Worm (Caenorhabditis elegans): ENCODE data around the gene C35D10.10.

C35D10.10 gene

ce11 chrIII:4899728-4900127 is 38.1 kb upstream of the C35D10.10 start (continued):
- TF ChIP-seq nhr-237 (tag; optimal IDR thresholded peaks at IDR 0.05), result peak; percentile 95
- TF ChIP-seq lir-3 (tag; optimal IDR thresholded peaks at IDR 0.05; ENCODE audit: poor library complexity), result peak; percentile 98
- peak; percentile 94 to 95 for TF ChIP-seq lin-35 (GFP tag; optimal IDR thresholded peaks at IDR 0.05)
- TF ChIP-seq blmp-1 (tag; optimal IDR thresholded peaks at IDR 0.05), result peak; percentile 100
- TF ChIP-seq lin-15B (tag; optimal IDR thresholded peaks at IDR 0.05), result peak; percentile 94
- peak; percentile 95 for TF ChIP-seq hpl-2 (GFP tag; optimal IDR thresholded peaks at IDR 0.05)
- TF ChIP-seq unc-86 (tag; optimal IDR thresholded peaks at IDR 0.05), result peak; percentile 100
- peak; percentile 100 for TF ChIP-seq sup-37 (GFP tag; optimal IDR thresholded peaks at IDR 0.05)
- TF ChIP-seq nhr-84 (tag; optimal IDR thresholded peaks at IDR 0.05), result no peak
- peak; percentile 100 for TF ChIP-seq egl-13 (tag; optimal IDR thresholded peaks at IDR 0.05)

DNA sequence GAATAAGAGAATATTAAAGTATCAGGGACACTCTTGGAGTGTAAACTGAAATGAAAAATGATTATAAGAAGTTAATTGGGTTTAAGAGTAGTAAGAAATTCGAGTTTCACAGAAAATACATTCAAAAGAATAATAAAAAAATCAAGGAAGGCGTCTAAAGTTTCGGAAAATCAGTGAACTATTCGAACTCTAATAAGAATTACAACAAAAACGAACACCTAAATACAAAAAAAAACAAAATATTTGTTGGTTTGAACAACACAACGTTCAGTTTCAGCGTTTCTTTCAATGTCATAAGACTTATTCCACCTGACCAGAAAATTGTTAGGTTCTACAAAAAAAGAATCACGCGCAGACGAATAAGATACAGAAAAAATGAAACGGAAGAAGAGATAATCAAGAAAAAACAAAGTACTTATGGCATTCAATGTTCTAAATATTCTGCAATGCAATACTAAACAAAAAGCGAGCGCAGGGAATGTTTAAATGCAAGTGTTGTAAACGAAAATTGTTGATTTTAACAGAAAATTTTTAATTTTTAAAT is 37.5 kb upstream of the C35D10.10 start, which contains the start of gene nhl-2:
Gene nhl-2, minus strand, starts transcription at position 51 of the 544 bp plus-strand sequence.
- TF ChIP-seq nhr-47 (tag; optimal IDR thresholded peaks at IDR 0.05) (no peak), nhr-85 (tag) (peak; percentile 41), ztf-4 (tag; optimal IDR thresholded peaks at IDR 0.05) (no peak), dsc-1 (tag; optimal IDR thresholded peaks at IDR 0.05) (no peak), irx-1 (tag; optimal IDR thresholded peaks at IDR 0.05) (no peak), ceh-90 (tag; optimal IDR thresholded peaks at IDR 0.05) (no peak), efl-1 (optimal IDR thresholded peaks at IDR 0.05) (no peak), efl-1 (GFP tag; optimal IDR thresholded peaks at IDR 0.05 in 1 of 2) (peak in 1 of 2 experiments; percentile 84), unc-98 (GFP tag; IDR thresholded peaks at IDR 0.05) (no peak), lin-35 (GFP tag; optimal IDR thresholded peaks at IDR 0.05) (peak in 1 of 2 experiments; percentile 5), C16A3.4 (tag; optimal IDR thresholded peaks at IDR 0.05) (no peak), alr-1 (tag; optimal IDR thresholded peaks at IDR 0.05; ENCODE audit: borderline replicate concordance) (no peak)

ce11 chrIII:4895313-4895712 is 33.7 kb upstream of the C35D10.10 start:
- TF ChIP-seq ces-1 (GFP tag; optimal IDR thresholded peaks at IDR 0.05) (no peak), aly-2 (tag; optimal IDR thresholded peaks at IDR 0.05) (peak; percentile 33), lin-35 (GFP tag; optimal IDR thresholded peaks at IDR 0.05) (no peak), fkh-8 (tag; optimal IDR thresholded peaks at IDR 0.05) (no peak), elt-2 (tag; optimal IDR thresholded peaks at IDR 0.05) (no peak), tlp-1 (tag; optimal IDR thresholded peaks at IDR 0.05) (no peak), efl-1 (optimal IDR thresholded peaks at IDR 0.05) (no peak), efl-1 (GFP tag; optimal IDR thresholded peaks at IDR 0.05 in 1 of 2) (peak in 1 of 2 experiments; percentile 83)

ce11 chrIII:4893540-4893939 is 31.9 kb upstream of the C35D10.10 start, which contains the start of gene F26F4.6:
Gene F26F4.6 (minus strand): TSS chrIII:4893640.
- TF ChIP-seq vab-15 (tag; optimal IDR thresholded peaks at IDR 0.05) (no peak), snu-23 (GFP tag; optimal IDR thresholded peaks at IDR 0.05) (no peak), tlp-1 (tag; optimal IDR thresholded peaks at IDR 0.05) (no peak), lin-35 (GFP tag; optimal IDR thresholded peaks at IDR 0.05) (peak in 1 of 2 experiments; percentile 15), alr-1 (tag; optimal IDR thresholded peaks at IDR 0.05; ENCODE audit: borderline replicate concordance) (no peak), zip-4 (GFP tag; optimal IDR thresholded peaks at IDR 0.05) (no peak), zag-1 (tag; optimal IDR thresholded peaks at IDR 0.05) (no peak), ceh-90 (tag; optimal IDR thresholded peaks at IDR 0.05) (no peak), aly-2 (tag; optimal IDR thresholded peaks at IDR 0.05) (peak; percentile 18), unc-62 (GFP tag; optimal IDR thresholded peaks at IDR 0.05) (no peak)

DNA sequence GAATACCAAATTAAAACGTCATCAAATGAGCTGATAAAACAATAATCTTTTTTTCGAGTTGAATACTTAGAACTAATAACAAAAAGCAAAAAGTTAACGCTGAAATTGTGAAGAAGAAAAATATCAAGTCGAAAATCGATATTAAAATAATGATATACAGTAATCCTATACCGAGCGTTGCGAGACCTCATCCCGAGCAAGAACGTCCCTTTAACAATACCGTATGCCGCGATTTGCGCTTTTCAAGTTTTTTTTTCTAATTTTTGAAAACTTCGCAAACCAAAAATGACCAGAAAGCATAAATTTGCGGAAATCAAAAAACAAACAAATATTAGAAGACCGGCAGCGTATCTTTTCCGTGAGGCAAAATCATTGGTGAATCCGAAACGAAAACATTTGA is 29.4 kb upstream of the C35D10.10 start, which contains the start of gene F26F4.5:
Gene F26F4.5, minus strand, starts transcription at position 256 of the 400 bp plus-strand sequence.
- no peak for TF ChIP-seq nhr-71 (tag; optimal IDR thresholded peaks at IDR 0.05)
- TF ChIP-seq snpc-4 (tag; optimal IDR thresholded peaks at IDR 0.05), result no peak
- no peak for TF ChIP-seq ztf-11 (tag; optimal IDR thresholded peaks at IDR 0.05)
- TF ChIP-seq ceh-88 (GFP tag; IDR thresholded peaks at IDR 0.05), result no peak
- no peak for TF ChIP-seq nhr-28 (tag; optimal IDR thresholded peaks at IDR 0.05)
- TF ChIP-seq pag-3 (tag; optimal IDR thresholded peaks at IDR 0.05; ENCODE audit: borderline replicate concordance, insufficient read depth), result no peak
- TF ChIP-seq isw-1 (GFP tag; IDR thresholded peaks at IDR 0.05), result no peak
- TF ChIP-seq lin-15B (tag; optimal IDR thresholded peaks at IDR 0.05), result no peak
- TF ChIP-seq zag-1 (tag; optimal IDR thresholded peaks at IDR 0.05), result no peak
- no peak for TF ChIP-seq nhr-237 (tag; optimal IDR thresholded peaks at IDR 0.05)
- no peak for TF ChIP-seq nhr-20 (tag; optimal IDR thresholded peaks at IDR 0.05)
- no peak for TF ChIP-seq nhr-85 (tag)
- no peak for TF ChIP-seq fkh-10 (GFP tag; optimal IDR thresholded peaks at IDR 0.05)
- TF ChIP-seq nhr-47 (tag; optimal IDR thresholded peaks at IDR 0.05), result no peak

All from whole organism, L1 larva.